Worm (Caenorhabditis elegans) whole organism, L2 larva: ENCODE data around the gene lys-6.

Experiments
- C34F6.9 ChIP-seq: fragments of 150-350 bp; optimal IDR thresholded peaks from 2 replicates; lab custom pipeline; 2014; ENCODE audit warnings: missing biosample characterization, missing genetic modification characterization
- F13H6.1 ChIP-seq: sonication (generic microtip); optimal IDR thresholded peaks from 2 replicates; lab custom pipeline; 2016; ENCODE audit warnings: missing genetic modification characterization, missing compliant biosample characterization
- R02D3.7 ChIP-seq: fragments of 150-350 bp; optimal IDR thresholded peaks from 2 replicates; lab custom pipeline; 2014; ENCODE audit warnings: missing biosample characterization, missing genetic modification characterization
- Y55F3AM.14 ChIP-seq: fragments of 200-800 bp; sonication (Bioruptor generic); optimal IDR thresholded peaks from 2 replicates; lab custom pipeline; 2018; ENCODE audit warnings: mild to moderate bottlenecking, missing genetic modification characterization, missing compliant biosample characterization
- ZK546.5 ChIP-seq: sonication (generic microtip); optimal IDR thresholded peaks from 2 replicates; lab custom pipeline; 2017; ENCODE audit warnings: missing biosample characterization, missing genetic modification characterization
- alr-1 ChIP-seq: fragments of 150-350 bp; optimal IDR thresholded peaks from 2 replicates; lab custom pipeline; 2014; ENCODE audit warnings: missing biosample characterization, missing genetic modification characterization
- ama-1 ChIP-seq: fragments of 150-350 bp; optimal IDR thresholded peaks from 2 replicates; lab custom pipeline; 2018; ENCODE audit warnings: inconsistent platforms
- blmp-1 ChIP-seq: sonication (generic microtip); optimal IDR thresholded peaks from 2 replicates; lab custom pipeline; 2017; ENCODE audit warnings: missing genetic modification characterization, mild to moderate bottlenecking, missing compliant biosample characterization, antibody characterized with exemption, moderate library complexity; ENCODE audit not compliant: insufficient read depth
- ceh-16 ChIP-seq: fragments of 150-350 bp; optimal IDR thresholded peaks from 2 replicates; lab custom pipeline; 2014; ENCODE audit warnings: missing biosample characterization, missing genetic modification characterization
- ceh-82 ChIP-seq: fragments of 150-350 bp; optimal IDR thresholded peaks from 2 replicates; lab custom pipeline; 2014; ENCODE audit warnings: missing biosample characterization, missing genetic modification characterization
- crh-2 ChIP-seq: sonication (generic microtip); optimal IDR thresholded peaks from 2 replicates; lab custom pipeline; 2017; ENCODE audit warnings: missing biosample characterization, missing genetic modification characterization
- dmd-4 ChIP-seq: sonication (generic microtip); optimal IDR thresholded peaks from 2 replicates; lab custom pipeline; 2017; ENCODE audit warnings: missing biosample characterization, missing genetic modification characterization
- elt-3 ChIP-seq: sonication (generic microtip); optimal IDR thresholded peaks from 2 replicates; lab custom pipeline; 2017; ENCODE audit warnings: missing biosample characterization, missing genetic modification characterization
- fos-1 ChIP-seq: fragments of 150-350 bp; optimal IDR thresholded peaks from 2 replicates; lab custom pipeline; 2014; ENCODE audit warnings: missing biosample characterization, missing genetic modification characterization
- gmeb-1 ChIP-seq: fragments of 150-350 bp; optimal IDR thresholded peaks from 2 replicates; lab custom pipeline; 2014; ENCODE audit warnings: missing biosample characterization, missing genetic modification characterization
- lin-11 ChIP-seq: fragments of 150-350 bp; sonication (generic microtip); optimal IDR thresholded peaks from 2 replicates; lab custom pipeline; 2014; ENCODE audit warnings: missing biosample characterization, missing genetic modification characterization, inconsistent platforms, mixed read lengths
- lin-13 ChIP-seq: fragments of 150-350 bp; optimal IDR thresholded peaks from 2 replicates; lab custom pipeline; 2014; ENCODE audit warnings: missing biosample characterization, missing genetic modification reagents, missing genetic modification characterization
- lin-39 ChIP-seq: fragments of 150-350 bp; optimal IDR thresholded peaks from 2 replicates; lab custom pipeline; 2014; ENCODE audit warnings: missing biosample characterization, missing genetic modification reagents, missing genetic modification characterization
- lsy-2 ChIP-seq, 2 experiments: fragments of 150-350 bp in 1 of 2; sonication (generic microtip) in 1 of 2; optimal IDR thresholded peaks; 2 replicates each; lab custom pipeline; 2014 to 2017; ENCODE audit warnings: missing biosample characterization in 2 of 2, missing genetic modification characterization in 2 of 2
- mab-5 ChIP-seq: fragments of 150-350 bp; optimal IDR thresholded peaks from 2 replicates; lab custom pipeline; 2014; ENCODE audit warnings: missing biosample characterization, missing genetic modification characterization
- nhr-10 ChIP-seq: sonication (generic microtip); optimal IDR thresholded peaks from 2 replicates; lab custom pipeline; 2017; ENCODE audit warnings: missing biosample characterization, missing genetic modification characterization
- nhr-11 ChIP-seq: fragments of 150-350 bp; optimal IDR thresholded peaks from 2 replicates; lab custom pipeline; 2014; ENCODE audit warnings: missing biosample characterization, missing genetic modification characterization
- nhr-12 ChIP-seq: fragments of 150-350 bp; optimal IDR thresholded peaks from 2 replicates; lab custom pipeline; 2014; ENCODE audit warnings: missing biosample characterization, missing genetic modification characterization
- nhr-129 ChIP-seq: fragments of 150-350 bp; optimal IDR thresholded peaks from 2 replicates; lab custom pipeline; 2014; ENCODE audit warnings: missing biosample characterization, missing genetic modification characterization
- nhr-21 ChIP-seq: fragments of 150-350 bp; optimal IDR thresholded peaks from 2 replicates; lab custom pipeline; 2014; ENCODE audit warnings: missing biosample characterization, missing genetic modification characterization
- nhr-23 ChIP-seq: fragments of 150-350 bp; optimal IDR thresholded peaks from 2 replicates; lab custom pipeline; 2014; ENCODE audit warnings: missing biosample characterization, missing genetic modification reagents, missing genetic modification characterization
- nhr-237 ChIP-seq: fragments of 150-350 bp; optimal IDR thresholded peaks from 2 replicates; lab custom pipeline; 2014; ENCODE audit warnings: missing biosample characterization, missing genetic modification characterization
- nhr-77 ChIP-seq: fragments of 150-350 bp; optimal IDR thresholded peaks from 2 replicates; lab custom pipeline; 2014; ENCODE audit warnings: missing biosample characterization, missing genetic modification characterization
- sem-4 ChIP-seq: fragments of 150-350 bp; optimal IDR thresholded peaks from 2 replicates; lab custom pipeline; 2014; ENCODE audit warnings: missing biosample characterization, missing genetic modification reagents, missing genetic modification characterization
- skn-1 ChIP-seq: sonication (generic microtip); optimal IDR thresholded peaks from 2 replicates; lab custom pipeline; 2017; ENCODE audit warnings: missing biosample characterization, missing genetic modification characterization
- sma-3 ChIP-seq: sonication (generic microtip); optimal IDR thresholded peaks from 2 replicates; lab custom pipeline; 2016; ENCODE audit warnings: missing genetic modification reagents, missing genetic modification characterization, missing compliant biosample characterization
- sma-9 ChIP-seq, 2 experiments: fragments of 150-350 bp in 1 of 2; sonication (generic microtip) in 1 of 2; optimal IDR thresholded peaks; 2 replicates each; lab custom pipeline; 2014 to 2016; ENCODE audit warnings: missing genetic modification characterization in 2 of 2, mild to moderate bottlenecking in 1 of 2, missing biosample characterization in 1 of 2, missing compliant biosample characterization in 1 of 2, missing genetic modification reagents in 1 of 2, moderate library complexity in 1 of 2
- snpc-4 ChIP-seq: fragments of 150-350 bp; optimal IDR thresholded peaks from 2 replicates; lab custom pipeline; 2014; ENCODE audit warnings: missing biosample characterization, missing genetic modification characterization
- unc-39 ChIP-seq: fragments of 150-350 bp; optimal IDR thresholded peaks from 2 replicates; lab custom pipeline; 2014; ENCODE audit warnings: missing biosample characterization, missing genetic modification characterization
- unc-55 ChIP-seq: fragments of 150-350 bp; sonication (generic microtip); optimal IDR thresholded peaks from 3 replicates; lab custom pipeline; 2014; ENCODE audit warnings: missing biosample characterization, missing genetic modification reagents, missing genetic modification characterization
- ztf-1 ChIP-seq: fragments of 200-800 bp; sonication (Bioruptor generic); conservative IDR thresholded peaks from 2 replicates; pipeline ENCODE4 v1.3.6; 2022; ENCODE audit warnings: missing genetic modification characterization, missing compliant biosample characterization
- ztf-11 ChIP-seq: sonication (generic microtip); optimal IDR thresholded peaks from 2 replicates; lab custom pipeline; 2017; ENCODE audit warnings: missing biosample characterization, missing genetic modification characterization
- ztf-4 ChIP-seq: fragments of 150-350 bp; optimal IDR thresholded peaks from 2 replicates; lab custom pipeline; 2014; ENCODE audit warnings: missing biosample characterization, missing genetic modification characterization

The lys-6 gene

ce11 chrIV:11593415-11594190 lies 34.1 kb downstream of the lys-6 start, which contains the start of gene F40F11.3 (continued):
- TF ChIP-seq R02D3.7 (tag; lab: Kevin White, UChicago) (peak; percentile 6), lsy-2 (tag; optimal IDR thresholded peaks at IDR 0.05; lab: Kevin White, UChicago) (peak; percentile 53 to 85), nhr-21 (tag; lab: Kevin White, UChicago) (peak; percentile 77), F13H6.1 (peak; percentile 95), ama-1 (lab: Kevin White, UChicago) (no peak), nhr-77 (tag; lab: Kevin White, UChicago) (no peak), snpc-4 (tag; lab: Kevin White, UChicago) (peak; percentile 63), mab-5 (tag; lab: Kevin White, UChicago) (peak; percentile 53), elt-3 (tag; lab: Kevin White, UChicago) (no peak), ztf-11 (tag; lab: Kevin White, UChicago) (no peak), nhr-23 (tag; lab: Kevin White, UChicago) (no peak), gmeb-1 (peak; percentile 65), ZK546.5 (no peak), sma-9 (GFP tag; optimal IDR thresholded peaks at IDR 0.05; lab: Kevin White, UChicago) (peak; percentile 93), sma-9 (tag; optimal IDR thresholded peaks at IDR 0.05; lab: Kevin White, UChicago) (no peak), unc-39 (tag; lab: Kevin White, UChicago) (peak; percentile 13), nhr-10 (tag; lab: Kevin White, UChicago) (peak; percentile 36)

- TF ChIP-seq C34F6.9 (tag; lab: Kevin White, UChicago) (peak; percentile 51), skn-1 (tag; lab: Kevin White, UChicago) (no peak), nhr-11 (tag; lab: Kevin White, UChicago) (no peak), crh-2 (tag; lab: Kevin White, UChicago) (peak; percentile 27), gmeb-1 (peak; percentile 7), ztf-1 (GFP tag; lab: Robert Waterston, UW) (no peak), ztf-4 (tag; lab: Kevin White, UChicago) (no peak), fos-1 (tag; lab: Kevin White, UChicago) (peak; percentile 53), nhr-10 (tag; lab: Kevin White, UChicago) (no peak), F13H6.1 (no peak), nhr-237 (tag; lab: Kevin White, UChicago) (no peak), nhr-12 (no peak), ZK546.5 (no peak), sma-9 (GFP tag; optimal IDR thresholded peaks at IDR 0.05; lab: Kevin White, UChicago) (peak; percentile 51), sma-9 (tag; optimal IDR thresholded peaks at IDR 0.05; lab: Kevin White, UChicago) (no peak), unc-39 (tag; lab: Kevin White, UChicago) (no peak), blmp-1 (no peak), lin-11 (tag; lab: Kevin White, UChicago) (no peak), dmd-4 (tag; lab: Kevin White, UChicago) (no peak), lin-13 (peak; percentile 72), ama-1 (lab: Kevin White, UChicago) (no peak), elt-3 (tag; lab: Kevin White, UChicago) (no peak), Y55F3AM.14 (GFP tag; lab: Kevin White, UChicago) (no peak), sem-4 (tag; lab: Kevin White, UChicago) (no peak), ztf-11 (tag; lab: Kevin White, UChicago) (no peak), nhr-129 (tag; lab: Kevin White, UChicago) (no peak), ceh-82 (tag; lab: Kevin White, UChicago) (no peak), nhr-23 (tag; lab: Kevin White, UChicago) (no peak), sma-3 (no peak), lsy-2 (tag; optimal IDR thresholded peaks at IDR 0.05; lab: Kevin White, UChicago) (peak in 1 of 2 experiments; percentile 65), unc-55 (GFP tag; lab: Kevin White, UChicago) (peak; percentile 79), lin-39 (tag; lab: Kevin White, UChicago) (no peak), ceh-16 (tag; lab: Kevin White, UChicago) (no peak), snpc-4 (tag; lab: Kevin White, UChicago) (no peak), alr-1 (tag; lab: Kevin White, UChicago) (no peak)
These were observed 34.9 kb downstream of the lys-6 start for ce11 chrIV:11592820-11593219.
